Fruit fly (Drosophila melanogaster): ENCODE data around the gene CG42655.

DNA sequence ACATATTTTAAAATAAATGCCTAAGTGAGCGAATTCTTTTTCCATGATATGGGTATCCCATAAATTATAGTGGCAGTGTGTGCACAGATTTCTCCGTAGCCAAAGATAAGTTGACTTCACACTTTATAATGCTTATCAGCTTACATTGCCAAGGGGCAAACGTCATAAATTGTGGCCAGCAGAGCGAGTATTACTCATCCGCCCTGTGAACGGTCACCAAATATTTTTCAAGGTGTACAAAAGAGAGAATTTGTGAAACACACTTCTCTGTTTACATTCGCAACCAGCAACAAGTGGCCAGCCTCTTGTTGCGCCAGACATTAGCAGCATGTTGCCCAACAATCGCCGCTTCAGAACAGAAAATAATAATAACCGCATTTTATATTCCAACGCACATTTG is 20.6 kb downstream of the CG42655 start:
- no peak for TF ChIP-seq ey (GFP tag; optimal IDR thresholded peaks at IDR 0.05)
- peak; percentile 38 for TF ChIP-seq rgr (GFP tag; optimal IDR thresholded peaks at IDR 0.05)
- no peak for TF ChIP-seq Myc (optimal IDR thresholded peaks at IDR 0.05)
- TF ChIP-seq Rel (GFP tag; optimal IDR thresholded peaks at IDR 0.05) = no peak
- no peak for TF ChIP-seq Rel (tag; optimal IDR thresholded peaks at IDR 0.05)
- peak; percentile 46 for TF ChIP-seq Jra (GFP tag; optimal IDR thresholded peaks at IDR 0.05)
- TF ChIP-seq lola (GFP tag; optimal IDR thresholded peaks at IDR 0.05) = no peak
- TF ChIP-seq dmrt93B (GFP tag; optimal IDR thresholded peaks at IDR 0.05) = no peak
